Fruit fly (Drosophila melanogaster) whole organism, embryonic: ENCODE measurements around the gene Arc42.

Experiments
- Adf1 ChIP-seq: fragments of 200-800 bp; sonication (Bioruptor generic); IDR thresholded peaks from 2 replicates; pipeline ENCODE4 v1.3.6; 2022; ENCODE audit warnings: missing biosample characterization, missing genetic modification characterization
- Bgb ChIP-seq: fragments of 200-800 bp; sonication (Bioruptor generic); IDR thresholded peaks from 2 replicates; pipeline ENCODE4 v1.3.6; 2022; ENCODE audit warnings: missing biosample characterization, missing genetic modification characterization; ENCODE audit not compliant: partially characterized antibody
- Blimp-1 ChIP-seq: fragments of 200-800 bp; sonication (Bioruptor generic); optimal IDR thresholded peaks from 3 replicates; lab custom pipeline; 2018; ENCODE audit warnings: missing biosample characterization, missing genetic modification characterization, mild to moderate bottlenecking, moderate library complexity, missing genetic modification reagents
- BtbVII ChIP-seq: fragments of 200-800 bp; sonication (Bioruptor generic); optimal IDR thresholded peaks from 3 replicates; lab custom pipeline; 2017; ENCODE audit warnings: missing biosample characterization, mild to moderate bottlenecking, missing genetic modification characterization
- C15 ChIP-seq: fragments of 200-800 bp; sonication (Bioruptor generic); IDR thresholded peaks from 3 replicates; pipeline ENCODE4 v1.3.6; 2022; ENCODE audit warnings: missing biosample characterization, missing genetic modification characterization
- CG10565 ChIP-seq: fragments of 200-800 bp; sonication (Bioruptor generic); optimal IDR thresholded peaks from 3 replicates; lab custom pipeline; 2016; ENCODE audit warnings: missing biosample characterization, mild to moderate bottlenecking, missing genetic modification characterization
- CG10979 ChIP-seq: fragments of 200-800 bp; sonication (Bioruptor generic); optimal IDR thresholded peaks from 2 replicates; lab custom pipeline; 2018; ENCODE audit warnings: missing biosample characterization, mild to moderate bottlenecking, missing genetic modification characterization, moderate library complexity
- CG12391 ChIP-seq: fragments of 200-800 bp; sonication (Bioruptor generic); optimal IDR thresholded peaks from 3 replicates; lab custom pipeline; 2018; ENCODE audit warnings: missing biosample characterization, mild to moderate bottlenecking, missing genetic modification characterization, moderate library complexity
- CG13123 ChIP-seq: fragments of 200-800 bp; sonication (Bioruptor generic); optimal IDR thresholded peaks from 2 replicates; lab custom pipeline; 2016; ENCODE audit warnings: missing biosample characterization, missing genetic modification characterization
- CG2199 ChIP-seq: fragments of 200-800 bp; sonication (Bioruptor generic); IDR thresholded peaks from 3 replicates; pipeline ENCODE4 v1.3.6; 2022; ENCODE audit warnings: missing biosample characterization, missing genetic modification characterization
- CG34376 ChIP-seq: fragments of 200-800 bp; sonication (Bioruptor generic); optimal IDR thresholded peaks from 2 replicates; lab custom pipeline; 2018; ENCODE audit warnings: missing biosample characterization, mild to moderate bottlenecking, missing genetic modification characterization
- CG4730 ChIP-seq: fragments of 200-800 bp; sonication (Bioruptor generic); IDR thresholded peaks from 2 replicates; pipeline ENCODE4 v1.3.6; 2022; ENCODE audit warnings: missing biosample characterization, missing genetic modification characterization
- CG6254 ChIP-seq: fragments of 200-800 bp; sonication (Bioruptor generic); optimal IDR thresholded peaks from 3 replicates; lab custom pipeline; 2017; ENCODE audit warnings: mild to moderate bottlenecking, missing biosample characterization, missing genetic modification reagents, missing genetic modification characterization
- CG6272 ChIP-seq: fragments of 200-800 bp; sonication (Bioruptor generic); IDR thresholded peaks from 2 replicates; pipeline ENCODE4 v1.3.6; 2022; ENCODE audit warnings: missing biosample characterization, missing genetic modification characterization
- CG6765 ChIP-seq: fragments of 200-800 bp; sonication (Bioruptor generic); optimal IDR thresholded peaks from 3 replicates; lab custom pipeline; 2017; ENCODE audit warnings: missing biosample characterization, mild to moderate bottlenecking, missing genetic modification characterization
- CG7786 ChIP-seq: fragments of 200-800 bp; sonication (Bioruptor generic); optimal IDR thresholded peaks from 2 replicates; lab custom pipeline; 2016; ENCODE audit warnings: missing biosample characterization, missing genetic modification characterization
- D ChIP-seq, 2 experiments: fragments of 200-800 bp in 1 of 2; fragments of >200 bp in 1 of 2; sonication (Bioruptor generic) in 1 of 2; optimal IDR thresholded peaks; 2 replicates in 1 of 2; 3 replicates in 1 of 2; lab custom pipeline; 2017; ENCODE audit warnings: mild to moderate bottlenecking in 1 of 2, missing biosample characterization in 1 of 2, missing genetic modification characterization in 1 of 2, missing genetic modification reagents in 1 of 2
- Drgx ChIP-seq: fragments of 200-800 bp; sonication (Bioruptor generic); IDR thresholded peaks from 2 replicates; pipeline ENCODE4 v1.3.6; 2022; ENCODE audit warnings: missing biosample characterization, missing genetic modification characterization
- Fer2 ChIP-seq: fragments of 200-800 bp; sonication (Bioruptor generic); optimal IDR thresholded peaks from 2 replicates; lab custom pipeline; 2018; ENCODE audit warnings: missing biosample characterization, mild to moderate bottlenecking, missing genetic modification characterization, moderate library complexity
- GATAe ChIP-seq: fragments of 200-800 bp; sonication (Bioruptor generic); conservative IDR thresholded peaks from 2 replicates; pipeline ENCODE4 v1.3.6; 2022; ENCODE audit warnings: missing biosample characterization, missing genetic modification characterization
- Hr51 ChIP-seq, 2 experiments: fragments of 200-800 bp; sonication (Bioruptor generic); optimal IDR thresholded peaks; 2 replicates in 1 of 2; 3 replicates in 1 of 2; lab custom pipeline; 2016 to 2018; ENCODE audit warnings: missing biosample characterization in 2 of 2, missing genetic modification characterization in 2 of 2, mild to moderate bottlenecking in 1 of 2, moderate library complexity in 1 of 2
- Kr ChIP-seq: fragments of 200-800 bp; sonication (Bioruptor generic); optimal IDR thresholded peaks from 2 replicates; lab custom pipeline; 2017; ENCODE audit warnings: missing biosample characterization, mild to moderate bottlenecking, missing genetic modification characterization
- Opbp ChIP-seq: fragments of 200-800 bp; sonication (Bioruptor generic); IDR thresholded peaks from 3 replicates; pipeline ENCODE4 v1.3.6; 2022; ENCODE audit warnings: missing biosample characterization, missing genetic modification characterization; ENCODE audit not compliant: partially characterized antibody
- PHDP ChIP-seq: fragments of 200-800 bp; sonication (Bioruptor generic); optimal IDR thresholded peaks from 3 replicates; lab custom pipeline; 2018; ENCODE audit warnings: missing biosample characterization, mild to moderate bottlenecking, missing genetic modification characterization, moderate library complexity
- Pdp1 ChIP-seq, 2 experiments: fragments of 200-800 bp; sonication (Bioruptor generic); optimal IDR thresholded peaks; 3 replicates each; lab custom pipeline; 2016; ENCODE audit warnings: missing biosample characterization in 2 of 2, missing genetic modification characterization in 2 of 2, mild to moderate bottlenecking in 1 of 2, moderate library complexity in 1 of 2
- Sox102F ChIP-seq: fragments of 200-800 bp; sonication (Bioruptor generic); optimal IDR thresholded peaks from 2 replicates; lab custom pipeline; 2018; ENCODE audit warnings: missing biosample characterization, mild to moderate bottlenecking, missing genetic modification characterization, moderate library complexity
- YL-1 ChIP-seq: fragments of 200-800 bp; sonication (Bioruptor generic); optimal IDR thresholded peaks from 3 replicates; lab custom pipeline; 2017; ENCODE audit warnings: missing biosample characterization, mild to moderate bottlenecking, missing genetic modification characterization
- ap ChIP-seq: fragments of 200-800 bp; sonication (Bioruptor generic); IDR thresholded peaks from 2 replicates; pipeline ENCODE4 v1.3.6; 2022; ENCODE audit warnings: missing biosample characterization, missing genetic modification characterization
- bcd ChIP-seq: fragments of 200-800 bp; sonication (Bioruptor generic); optimal IDR thresholded peaks from 2 replicates; lab custom pipeline; 2017; ENCODE audit warnings: missing biosample characterization, mild to moderate bottlenecking, missing genetic modification characterization
- bsh ChIP-seq, 2 experiments: fragments of 200-800 bp; sonication (Bioruptor generic); optimal IDR thresholded peaks; 2 replicates each; lab custom pipeline; 2017 to 2018; ENCODE audit warnings: mild to moderate bottlenecking in 2 of 2, missing biosample characterization in 2 of 2, missing genetic modification characterization in 2 of 2, moderate library complexity in 1 of 2
- dpn ChIP-seq, 2 experiments: fragments of 200-800 bp; sonication (Bioruptor generic); optimal IDR thresholded peaks; 3 replicates each; lab custom pipeline; 2016; ENCODE audit warnings: missing biosample characterization in 2 of 2, missing genetic modification characterization in 2 of 2
- exex ChIP-seq: fragments of 200-800 bp; sonication (Bioruptor generic); optimal IDR thresholded peaks from 4 replicates; lab custom pipeline; 2018; ENCODE audit warnings: missing biosample characterization, mild to moderate bottlenecking, missing genetic modification characterization, moderate library complexity
- fd102C ChIP-seq: fragments of 200-800 bp; sonication (Bioruptor generic); optimal IDR thresholded peaks from 2 replicates; lab custom pipeline; 2018; ENCODE audit warnings: missing biosample characterization, mild to moderate bottlenecking, missing genetic modification characterization, moderate library complexity
- gem ChIP-seq: fragments of 200-800 bp; sonication (Bioruptor generic); optimal IDR thresholded peaks from 2 replicates; lab custom pipeline; 2019; ENCODE audit warnings: missing biosample characterization, mild to moderate bottlenecking, missing genetic modification characterization, moderate library complexity
- h ChIP-seq: fragments of >200 bp; optimal IDR thresholded peaks from 2 replicates; lab custom pipeline; 2017
- ind ChIP-seq: fragments of 200-800 bp; sonication (Bioruptor generic); optimal IDR thresholded peaks from 3 replicates; lab custom pipeline; 2016; ENCODE audit warnings: missing biosample characterization, missing genetic modification characterization
- lab ChIP-seq: fragments of 200-800 bp; sonication (Bioruptor generic); optimal IDR thresholded peaks from 3 replicates; lab custom pipeline; 2017; ENCODE audit warnings: missing biosample characterization, missing genetic modification characterization, mild to moderate bottlenecking, moderate library complexity, missing genetic modification reagents
- lov ChIP-seq, 2 experiments: fragments of 200-800 bp in 1 of 2; fragments of >200 bp in 1 of 2; sonication (Bioruptor generic) in 1 of 2; IDR thresholded peaks in 1 of 2; optimal IDR thresholded peaks in 1 of 2; 2 replicates in 1 of 2; 3 replicates in 1 of 2; pipeline versions ENCODE4 v1.3.6 to Lab custom; 2017 to 2022; ENCODE audit warnings: missing biosample characterization in 1 of 2, missing genetic modification characterization in 1 of 2
- mirr ChIP-seq: fragments of 200-800 bp; sonication (Bioruptor generic); optimal IDR thresholded peaks from 3 replicates; lab custom pipeline; 2018; ENCODE audit warnings: missing biosample characterization, mild to moderate bottlenecking, missing genetic modification characterization
- pan ChIP-seq, 4 experiments: fragments of >200 bp in 3 of 4; fragments of 200-800 bp in 1 of 4; sonication (Bioruptor generic) in 1 of 4; optimal IDR thresholded peaks in 3 of 4; IDR thresholded peaks in 1 of 4; 2 replicates each; pipeline versions ENCODE4 v1.3.6 to Lab custom; 2017 to 2022; ENCODE audit warnings: missing biosample characterization in 2 of 4, missing genetic modification characterization in 2 of 4, mixed read lengths in 1 of 4
- pnt ChIP-seq: fragments of 200-800 bp; sonication (Bioruptor generic); optimal IDR thresholded peaks from 3 replicates; lab custom pipeline; 2016; ENCODE audit warnings: missing biosample characterization, missing genetic modification characterization
- sd ChIP-seq: fragments of 200-800 bp; sonication (Bioruptor generic); optimal IDR thresholded peaks from 3 replicates; lab custom pipeline; 2018; ENCODE audit warnings: missing biosample characterization, mild to moderate bottlenecking, missing genetic modification characterization, moderate library complexity
- sens ChIP-seq: fragments of 200-800 bp; sonication (Bioruptor generic); peaks from one replicate; lab custom pipeline; 2016; ENCODE audit warnings: missing biosample characterization, missing genetic modification characterization
- sug ChIP-seq: fragments of 200-800 bp; optimal IDR thresholded peaks from 2 replicates; lab custom pipeline; 2019; ENCODE audit warnings: missing biosample characterization, mild to moderate bottlenecking, missing genetic modification characterization, moderate library complexity
- unpg ChIP-seq: fragments of 200-800 bp; sonication (Bioruptor generic); optimal IDR thresholded peaks from 3 replicates; lab custom pipeline; 2018; ENCODE audit warnings: missing biosample characterization, mild to moderate bottlenecking, missing genetic modification characterization, moderate library complexity
- zfh2 ChIP-seq: fragments of 200-800 bp; sonication (Bioruptor generic); optimal IDR thresholded peaks from 2 replicates; lab custom pipeline; 2016; ENCODE audit warnings: missing biosample characterization, missing genetic modification characterization

The Arc42 gene

dm6 chr3R:19830973-19831372 is 46.6 kb upstream of the Arc42 start (continued):
- TF ChIP-seq PHDP (tag; lab: Kevin White, UChicago) (peak; percentile 73), zfh2 (GFP tag; lab: Kevin White, UChicago) (peak; percentile 29), bcd (peak; percentile 62), CG6254 (GFP tag; lab: Kevin White, UChicago) (no peak), CG13123 (GFP tag; lab: Kevin White, UChicago) (no peak), D (optimal IDR thresholded peaks at IDR 0.05; lab: Kevin White, UChicago) (no peak), D (GFP tag; optimal IDR thresholded peaks at IDR 0.05; lab: Kevin White, UChicago) (peak; percentile 24), lov (optimal IDR thresholded peaks at IDR 0.05; lab: Kevin White, UChicago) (no peak), lov (GFP tag; IDR thresholded peaks at IDR 0.05; lab: Robert Waterston, UW) (no peak), CG7786 (GFP tag; lab: Kevin White, UChicago) (peak; percentile 39), Bgb (no peak), Hr51 (GFP tag; optimal IDR thresholded peaks at IDR 0.05; lab: Kevin White, UChicago) (peak in 1 of 2 experiments; percentile 84), dpn (GFP tag; optimal IDR thresholded peaks at IDR 0.05; lab: Kevin White, UChicago) (peak; percentile 38 to 47), CG10979 (tag; lab: Kevin White, UChicago) (peak; percentile 58), Adf1 (GFP tag; lab: Robert Waterston, UW) (peak; percentile 13; the same call in 1 of the 2 replicates), CG6765 (GFP tag; lab: Kevin White, UChicago) (no peak), unpg (GFP tag; lab: Kevin White, UChicago) (peak; percentile 90), CG12391 (tag; lab: Kevin White, UChicago) (peak; percentile 63), gem (peak; percentile 90), ap (GFP tag; lab: Robert Waterston, UW) (peak; percentile 73; the same call in 1 of the 2 replicates)

- TF ChIP-seq fd102C (no peak), Drgx (GFP tag; lab: Robert Waterston, UW) (peak; percentile 73)
Measured at dm6 chr3R:19833546-19833945, 44.0 kb upstream of the Arc42 start.

dm6 chr3R:19833963-19834362 is 43.6 kb upstream of the Arc42 start:
- TF ChIP-seq C15 (GFP tag; lab: Robert Waterston, UW) (no peak), pan (optimal IDR thresholded peaks at IDR 0.05; lab: Kevin White, UChicago) (no peak), pan (GFP tag; optimal IDR thresholded peaks at IDR 0.05 in 1 of 2, IDR thresholded peaks at IDR 0.05 in 1 of 2) (no peak), YL-1 (GFP tag; lab: Kevin White, UChicago) (no peak), CG34376 (GFP tag; lab: Kevin White, UChicago) (peak; percentile 4), ind (GFP tag; lab: Kevin White, UChicago) (no peak), BtbVII (no peak), Kr (GFP tag; lab: Kevin White, UChicago) (no peak), CG6272 (GFP tag; lab: Robert Waterston, UW) (no peak), sug (tag; lab: Kevin White, UChicago) (peak; percentile 73), Sox102F (no peak), Adf1 (GFP tag; lab: Robert Waterston, UW) (no peak), h (lab: Kevin White, UChicago) (no peak), Pdp1 (GFP tag; optimal IDR thresholded peaks at IDR 0.05; lab: Kevin White, UChicago) (peak in 1 of 2 experiments; percentile 58), CG10565 (no peak), Opbp (GFP tag; lab: Robert Waterston, UW) (no peak), CG4730 (GFP tag; lab: Robert Waterston, UW) (no peak), bsh (GFP tag; optimal IDR thresholded peaks at IDR 0.05; lab: Kevin White, UChicago) (no peak), Fer2 (tag; lab: Kevin White, UChicago) (no peak), Blimp-1 (GFP tag; lab: Kevin White, UChicago) (no peak), pnt (GFP tag; lab: Kevin White, UChicago) (no peak), CG2199 (0 out of 3 replicates have a peak, but pooled peaks have one; percentile 26), mirr (GFP tag; lab: Kevin White, UChicago) (peak; percentile 17), exex (tag; lab: Kevin White, UChicago) (peak; percentile 63), lab (GFP tag; lab: Kevin White, UChicago) (peak; percentile 52), GATAe (no peak), sens (GFP tag; lab: Kevin White, UChicago) (peak; percentile 37), sd (peak; percentile 35)
